Worm (Caenorhabditis elegans): ENCODE results near the gene ZK512.11.

Gene ZK512.11

DNA sequence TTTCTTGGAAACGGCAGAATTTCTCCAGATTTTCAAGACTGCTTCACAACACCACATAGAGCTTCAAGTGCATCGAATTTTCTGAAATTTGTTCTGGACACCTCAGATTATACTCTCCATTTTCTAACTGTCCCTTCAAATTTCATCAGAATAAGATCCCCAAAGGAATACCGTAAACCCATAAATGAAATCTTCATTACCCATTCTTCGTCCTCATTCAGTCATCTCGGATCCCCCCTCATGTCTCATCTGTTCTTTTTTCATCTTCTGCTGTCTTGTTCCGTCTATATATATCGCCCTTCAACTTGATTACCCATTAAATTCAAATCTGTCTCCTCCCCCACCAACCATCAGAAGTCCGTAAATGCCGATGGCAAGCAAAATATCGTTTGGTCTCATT is 29.9 kb upstream of the ZK512.11 start:
- TF ChIP-seq nhr-76 (tag; optimal IDR thresholded peaks at IDR 0.05) (no peak), bed-3 (GFP tag; optimal IDR thresholded peaks at IDR 0.05) (no peak), zip-8 (tag; optimal IDR thresholded peaks at IDR 0.05) (no peak), mab-5 (tag; optimal IDR thresholded peaks at IDR 0.05) (no peak), cnd-1 (tag; optimal IDR thresholded peaks at IDR 0.05) (no peak)

DNA sequence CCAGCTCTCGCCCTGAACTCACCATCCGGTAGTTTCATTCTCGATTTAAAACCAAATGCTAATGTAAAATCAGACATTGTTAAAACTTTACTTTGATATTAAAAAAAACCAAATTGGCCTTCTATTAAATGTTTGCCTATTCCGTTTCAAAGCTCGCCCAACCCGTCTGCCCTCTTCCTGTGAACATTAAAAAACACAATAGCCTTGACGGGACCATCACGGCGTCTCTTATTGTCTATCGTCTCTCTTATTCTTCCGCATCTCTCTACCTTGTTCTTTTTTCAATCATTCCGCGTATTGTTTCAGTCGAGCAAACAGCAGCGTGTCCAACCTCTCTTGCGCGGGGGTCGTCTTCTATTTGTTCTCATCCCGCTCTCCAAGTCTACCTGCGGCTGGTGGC is 29.4 kb upstream of the ZK512.11 start, which contains the start of gene ZK512.1:
Gene ZK512.1 (plus strand): TSS at position 301 of the 400 bp plus-strand sequence.
- TF ChIP-seq nhr-76 (tag; optimal IDR thresholded peaks at IDR 0.05) (no peak), lin-13 (tag; optimal IDR thresholded peaks at IDR 0.05) (no peak), lin-32 (GFP tag; optimal IDR thresholded peaks at IDR 0.05) (no peak), mep-1 (tag; optimal IDR thresholded peaks at IDR 0.05) (no peak), ham-2 (GFP tag; optimal IDR thresholded peaks at IDR 0.05) (peak; percentile 32), lsy-2 (tag; optimal IDR thresholded peaks at IDR 0.05) (no peak), sem-2 (GFP tag; optimal IDR thresholded peaks at IDR 0.05) (no peak), nhr-28 (tag; optimal IDR thresholded peaks at IDR 0.05) (no peak), ceh-43 (GFP tag; optimal IDR thresholded peaks at IDR 0.05) (no peak), pha-4 (tag; optimal IDR thresholded peaks at IDR 0.05) (peak; percentile 24), drap-1 (GFP tag; optimal IDR thresholded peaks at IDR 0.05) (no peak), cnd-1 (tag; optimal IDR thresholded peaks at IDR 0.05) (peak; percentile 4)

DNA sequence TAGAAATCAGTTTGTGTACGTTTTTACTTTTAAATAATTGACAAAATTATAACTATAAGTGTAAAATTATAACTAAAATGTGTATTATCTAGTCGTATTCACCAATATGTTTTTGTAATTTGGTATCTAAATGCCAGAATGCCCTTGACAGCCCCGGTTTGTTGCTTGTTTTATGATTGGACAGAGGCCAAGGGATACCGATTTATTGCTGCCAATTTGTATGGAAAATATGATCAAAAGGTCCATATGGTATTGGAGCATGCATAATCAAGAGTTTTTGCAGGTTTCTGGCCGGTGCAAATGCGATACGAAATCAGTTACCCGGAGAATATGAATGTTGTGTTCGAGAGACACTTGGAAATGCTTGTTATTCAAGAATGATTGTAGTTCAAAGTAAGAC is 28.3 kb upstream of the ZK512.11 start:
- no peak for TF ChIP-seq unc-120 (tag; optimal IDR thresholded peaks at IDR 0.05; ENCODE audit: poor library complexity, severe bottlenecking)
- no peak for TF ChIP-seq blmp-1 (tag; optimal IDR thresholded peaks at IDR 0.05)

- TF ChIP-seq hlh-1 (tag; optimal IDR thresholded peaks at IDR 0.05) (peak; percentile 74), cnd-1 (tag; optimal IDR thresholded peaks at IDR 0.05) (peak; percentile 25), tbx-8 (GFP tag; optimal IDR thresholded peaks at IDR 0.05) (no peak)
Observed at ce11 chrIII:9118314-9118850, 25.6 kb upstream of the ZK512.11 start, which contains the start of gene grl-11. Gene grl-11, minus strand, starts transcription at chrIII:9118364.

DNA sequence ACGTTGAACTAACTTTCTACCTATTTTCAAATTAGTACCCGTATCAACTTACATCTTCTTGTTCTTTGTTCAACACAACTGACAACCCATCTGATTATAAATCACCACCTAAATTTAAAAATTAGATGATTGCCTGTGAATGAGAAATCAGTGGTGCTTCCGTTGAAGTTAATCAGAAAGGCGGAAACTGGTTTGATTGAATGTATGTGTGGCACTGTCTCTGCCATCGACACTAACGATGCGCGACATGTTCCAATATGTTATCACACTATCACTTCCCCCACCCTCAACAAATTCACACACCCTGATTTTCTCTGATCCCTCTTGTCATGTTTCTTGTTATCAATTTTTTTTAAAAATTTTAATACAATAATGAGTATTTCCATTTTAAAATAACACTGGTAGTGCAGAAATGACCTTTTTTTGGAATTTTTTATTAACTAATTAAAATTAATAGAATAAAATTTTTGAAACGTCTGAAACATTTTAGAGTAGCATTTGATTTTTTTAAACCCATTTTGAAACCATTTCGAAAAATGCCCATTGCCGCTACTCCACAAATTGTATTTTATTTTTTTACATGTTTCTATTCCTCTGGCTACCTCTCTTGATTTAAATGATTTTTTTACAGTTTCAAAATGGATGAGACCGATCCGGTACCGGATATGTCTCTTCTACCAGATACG is 24.9 kb upstream of the ZK512.11 start, which contains the start of gene ced-11:
Gene ced-11 (plus strand): TSS at position 636 of the 686 bp plus-strand sequence.
- TF ChIP-seq unc-39 (tag; optimal IDR thresholded peaks at IDR 0.05), result no peak

DNA sequence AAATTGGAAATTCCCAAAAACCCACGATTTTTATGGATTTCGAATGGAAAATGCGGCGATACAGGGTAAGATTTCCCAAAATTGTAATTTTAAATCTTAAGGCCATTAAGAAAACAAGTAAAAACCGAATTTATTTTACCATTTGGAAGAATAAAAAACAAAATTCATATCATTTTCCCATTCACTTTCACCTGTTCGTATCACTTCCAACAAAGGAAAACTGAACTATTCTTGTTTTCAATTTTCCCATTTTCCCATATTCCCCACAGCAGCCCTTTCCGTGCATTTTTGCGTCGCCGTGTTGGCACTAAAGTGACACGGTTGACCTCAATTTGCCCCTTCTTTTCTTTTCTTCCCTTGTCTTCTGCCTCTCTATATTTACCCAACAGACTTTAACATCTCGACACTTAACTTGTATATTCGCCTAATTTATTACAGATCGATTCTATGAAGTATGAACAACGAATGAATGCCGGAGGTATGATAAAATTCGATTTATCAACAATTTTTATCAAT is 18.2 kb upstream of the ZK512.11 start, which contains the start of gene sec-16A.1:
Gene sec-16A.1 (plus strand): TSS at position 51 of the 516 bp plus-strand sequence.
- TF ChIP-seq lsy-2 (tag; optimal IDR thresholded peaks at IDR 0.05) (peak; percentile 8), nhr-2 (tag; optimal IDR thresholded peaks at IDR 0.05) (peak; percentile 65), mab-5 (tag; optimal IDR thresholded peaks at IDR 0.05) (no peak), mep-1 (tag; optimal IDR thresholded peaks at IDR 0.05) (no peak)

ce11 chrIII:9130588-9130987 is 13.4 kb upstream of the ZK512.11 start, which contains the start of gene ZK512.10:
Gene ZK512.10, plus strand, starts transcription at chrIII:9130888.
- no peak for TF ChIP-seq flh-1 (GFP tag; optimal IDR thresholded peaks at IDR 0.05)
- TF ChIP-seq mls-2 (tag; optimal IDR thresholded peaks at IDR 0.05), result no peak

DNA sequence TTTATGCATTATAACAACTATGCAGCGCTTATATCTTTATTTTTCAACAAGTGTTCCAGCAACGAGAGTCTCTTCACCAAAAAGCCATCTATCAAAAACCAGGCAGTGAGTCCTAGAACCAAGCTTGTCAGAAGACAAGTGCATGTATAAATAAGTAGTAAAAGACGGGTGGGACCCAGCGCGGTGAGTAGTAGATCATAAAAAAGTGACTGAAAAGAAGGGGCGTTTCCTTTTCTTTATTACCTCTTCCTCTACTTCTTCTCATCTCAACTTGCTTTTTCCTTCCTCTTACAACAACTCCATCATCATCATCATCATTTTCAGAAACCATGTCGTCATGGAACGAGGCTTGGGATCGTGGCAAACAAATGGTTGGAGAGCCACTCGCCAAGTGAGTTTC is 7.4 kb upstream of the ZK512.11 start, which contains the start of gene eat-4:
Gene eat-4 (plus strand): TSS at position 301 of the 400 bp plus-strand sequence.
- TF ChIP-seq sptf-1 (tag; optimal IDR thresholded peaks at IDR 0.05), result no peak
- no peak for TF ChIP-seq ztf-11 (tag; optimal IDR thresholded peaks at IDR 0.05)
- no peak for TF ChIP-seq mls-2 (tag; optimal IDR thresholded peaks at IDR 0.05)
- TF ChIP-seq zip-8 (tag; optimal IDR thresholded peaks at IDR 0.05), result no peak
- TF ChIP-seq nhr-2 (tag; optimal IDR thresholded peaks at IDR 0.05), result no peak
- TF ChIP-seq unc-39 (tag; optimal IDR thresholded peaks at IDR 0.05), result no peak
- no peak for TF ChIP-seq unc-62 (GFP tag; optimal IDR thresholded peaks at IDR 0.05)
- no peak for TF ChIP-seq mep-1 (tag; optimal IDR thresholded peaks at IDR 0.05)
- no peak for TF ChIP-seq bed-3 (GFP tag; optimal IDR thresholded peaks at IDR 0.05)
- TF ChIP-seq M03D4.4 (tag; optimal IDR thresholded peaks at IDR 0.05), result no peak
- no peak for TF ChIP-seq lsy-2 (tag; optimal IDR thresholded peaks at IDR 0.05)
- no peak for TF ChIP-seq nhr-12 (tag; optimal IDR thresholded peaks at IDR 0.05)
- no peak for TF ChIP-seq tbx-8 (GFP tag; optimal IDR thresholded peaks at IDR 0.05)
- TF ChIP-seq blmp-1 (tag; optimal IDR thresholded peaks at IDR 0.05), result no peak
- no peak for TF ChIP-seq elt-3 (tag; optimal IDR thresholded peaks at IDR 0.05)
